Worm (Caenorhabditis elegans) whole organism, L2 larva: Measurements from ENCODE around the gene K01D12.20.

ENCODE experiments used
- aly-2 ChIP-seq: fragments of 150-350 bp; optimal IDR thresholded peaks from 2 replicates; lab custom pipeline; 2014; ENCODE audit warnings: missing biosample characterization, missing genetic modification characterization
- ama-1 ChIP-seq: fragments of 150-350 bp; optimal IDR thresholded peaks from 2 replicates; lab custom pipeline; 2018; ENCODE audit warnings: inconsistent platforms
- ceh-82 ChIP-seq: fragments of 150-350 bp; optimal IDR thresholded peaks from 2 replicates; lab custom pipeline; 2014; ENCODE audit warnings: missing biosample characterization, missing genetic modification characterization
- lin-39 ChIP-seq: fragments of 150-350 bp; optimal IDR thresholded peaks from 2 replicates; lab custom pipeline; 2014; ENCODE audit warnings: missing biosample characterization, missing genetic modification reagents, missing genetic modification characterization
- mab-5 ChIP-seq: fragments of 150-350 bp; optimal IDR thresholded peaks from 2 replicates; lab custom pipeline; 2014; ENCODE audit warnings: missing biosample characterization, missing genetic modification characterization
- mdl-1 ChIP-seq, 2 experiments: fragments of 150-350 bp in 1 of 2; sonication (generic microtip) in 1 of 2; optimal IDR thresholded peaks; 2 replicates each; lab custom pipeline; 2017; ENCODE audit warnings: missing biosample characterization in 2 of 2, missing genetic modification characterization in 2 of 2
- nhr-21 ChIP-seq: fragments of 150-350 bp; optimal IDR thresholded peaks from 2 replicates; lab custom pipeline; 2014; ENCODE audit warnings: missing biosample characterization, missing genetic modification characterization
- nhr-25 ChIP-seq: fragments of 150-350 bp; sonication (generic microtip); optimal IDR thresholded peaks from 3 replicates; lab custom pipeline; 2014; ENCODE audit warnings: missing biosample characterization, missing genetic modification characterization
- sma-3 ChIP-seq: sonication (generic microtip); optimal IDR thresholded peaks from 2 replicates; lab custom pipeline; 2016; ENCODE audit warnings: missing genetic modification reagents, missing genetic modification characterization, missing compliant biosample characterization
- snpc-4 ChIP-seq: fragments of 150-350 bp; optimal IDR thresholded peaks from 2 replicates; lab custom pipeline; 2014; ENCODE audit warnings: missing biosample characterization, missing genetic modification characterization
- zag-1 ChIP-seq: fragments of 150-350 bp; optimal IDR thresholded peaks from 2 replicates; lab custom pipeline; 2014; ENCODE audit warnings: missing biosample characterization, missing genetic modification characterization
- ztf-4 ChIP-seq: fragments of 150-350 bp; optimal IDR thresholded peaks from 2 replicates; lab custom pipeline; 2014; ENCODE audit warnings: missing biosample characterization, missing genetic modification characterization

DNA sequence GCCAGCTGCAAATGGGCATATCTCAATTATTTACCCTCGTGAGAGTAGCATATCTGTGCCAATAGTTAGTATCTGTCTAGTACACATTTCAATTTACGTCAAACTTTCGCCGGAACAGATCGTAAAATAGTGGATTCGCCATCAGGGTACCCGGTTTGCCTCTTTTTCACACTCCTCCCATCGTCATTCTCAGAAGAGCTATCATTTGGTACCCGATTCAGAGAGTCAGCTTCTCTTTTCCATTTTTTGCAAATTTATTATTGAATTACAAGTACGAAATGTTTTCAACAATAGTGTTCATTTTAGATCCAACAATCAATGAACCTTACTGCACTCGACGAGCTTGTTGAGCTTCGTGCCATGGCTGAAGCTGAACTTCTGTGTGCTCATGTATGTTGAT lies 28.4 kb upstream of the K01D12.20 start, which contains the start of gene C54D10.5:
- TF ChIP-seq mdl-1 (tag; optimal IDR thresholded peaks at IDR 0.05; lab: Kevin White, UChicago) (no peak), ceh-82 (tag; lab: Kevin White, UChicago) (no peak), aly-2 (no peak), snpc-4 (tag; lab: Kevin White, UChicago) (no peak), nhr-21 (tag; lab: Kevin White, UChicago) (no peak), mab-5 (no peak), lin-39 (tag; lab: Kevin White, UChicago) (no peak), ztf-4 (no peak), zag-1 (no peak), ama-1 (no peak), nhr-25 (tag; lab: Kevin White, UChicago) (no peak), sma-3 (no peak)
